Fruit fly (Drosophila melanogaster): ENCODE measurements around the gene Nuak.

The Nuak gene

dm6 chr3R:10276002-10276401 lies 11.9 kb downstream of the Nuak start (continued):
- peak; percentile 68 for TF ChIP-seq Med (GFP tag)
- TF ChIP-seq CG11504 (tag; optimal IDR thresholded peaks at IDR 0.05), result peak; percentile 47
- no peak for TF ChIP-seq HLH3B (GFP tag; IDR thresholded peaks at IDR 0.05)
- no peak for TF ChIP-seq corto (GFP tag; optimal IDR thresholded peaks at IDR 0.05)
- 0 out of 2 replicates have a peak, but pooled peaks have one; percentile 28 for TF ChIP-seq peb (GFP tag; IDR thresholded peaks at IDR 0.05)
- TF ChIP-seq CG18599 (GFP tag; optimal IDR thresholded peaks at IDR 0.05), result peak; percentile 27
- peak; percentile 42 for TF ChIP-seq Sox102F (GFP tag; optimal IDR thresholded peaks at IDR 0.05)
- TF ChIP-seq Vsx1 (GFP tag; optimal IDR thresholded peaks at IDR 0.05), result no peak
- no peak for TF ChIP-seq CG3407 (GFP tag; optimal IDR thresholded peaks at IDR 0.05)
- no peak for TF ChIP-seq CG8089 (GFP tag; optimal IDR thresholded peaks at IDR 0.05)
- peak; percentile 28 for TF ChIP-seq phol (tag; optimal IDR thresholded peaks at IDR 0.05)
- no peak for TF ChIP-seq prd (optimal IDR thresholded peaks at IDR 0.05)
- TF ChIP-seq prd (GFP tag; IDR thresholded peaks at IDR 0.05), result 0 out of 3 replicates have a peak, but pooled peaks have one; percentile 31
- peak; percentile 15 for TF ChIP-seq Oli (tag; optimal IDR thresholded peaks at IDR 0.05)
- no peak for TF ChIP-seq Pdp1 (GFP tag; optimal IDR thresholded peaks at IDR 0.05)
- TF ChIP-seq CG30403 (GFP tag; optimal IDR thresholded peaks at IDR 0.05), result peak; percentile 15
- TF ChIP-seq vvl (GFP tag; IDR thresholded peaks at IDR 0.05), result 0 out of 2 replicates have a peak, but pooled peaks have one; percentile 10
- no peak for TF ChIP-seq CTCF (GFP tag; optimal IDR thresholded peaks at IDR 0.05)
- TF ChIP-seq shn (GFP tag; optimal IDR thresholded peaks at IDR 0.05), result no peak
- no peak for TF ChIP-seq CG13624 (GFP tag; optimal IDR thresholded peaks at IDR 0.05)
- TF ChIP-seq Hr51 (GFP tag; optimal IDR thresholded peaks at IDR 0.05), result peak in 1 of 2 experiments; percentile 33
- no peak for TF ChIP-seq ERR (GFP tag; optimal IDR thresholded peaks at IDR 0.05)
- peak; percentile 19 for TF ChIP-seq CG17359 (tag; optimal IDR thresholded peaks at IDR 0.05)
- TF ChIP-seq Sry-δ (GFP tag; optimal IDR thresholded peaks at IDR 0.05), result no peak
- no peak for TF ChIP-seq CG9437 (GFP tag; optimal IDR thresholded peaks at IDR 0.05)
- TF ChIP-seq Hmr (GFP tag; optimal IDR thresholded peaks at IDR 0.05), result peak; percentile 11
- TF ChIP-seq abd-A (tag; optimal IDR thresholded peaks at IDR 0.05), result no peak
- TF ChIP-seq Blimp-1 (GFP tag; optimal IDR thresholded peaks at IDR 0.05), result peak; percentile 20
- TF ChIP-seq CG11560 (tag; IDR thresholded peaks at IDR 0.05), result no peak
- TF ChIP-seq CG2120 (GFP tag; optimal IDR thresholded peaks at IDR 0.05), result no peak
- TF ChIP-seq row (GFP tag; IDR thresholded peaks at IDR 0.05), result 0 out of 3 replicates have a peak, but pooled peaks have one; percentile 44
- TF ChIP-seq unpg (GFP tag; optimal IDR thresholded peaks at IDR 0.05), result peak; percentile 33
- peak; percentile 9 for TF ChIP-seq CG12391 (tag; optimal IDR thresholded peaks at IDR 0.05)
- no peak for TF ChIP-seq CG5953 (GFP tag; IDR thresholded peaks at IDR 0.05)
- TF ChIP-seq eve (GFP tag; optimal IDR thresholded peaks at IDR 0.05), result peak in 1 of 2 experiments; percentile 50
- TF ChIP-seq dmrt99B (tag; optimal IDR thresholded peaks at IDR 0.05), result peak; percentile 40
- no peak for TF ChIP-seq ara (GFP tag; IDR thresholded peaks at IDR 0.05)
- peak; percentile 49 for TF ChIP-seq gem (tag; optimal IDR thresholded peaks at IDR 0.05)
- peak; percentile 10 for TF ChIP-seq CG15269 (tag; optimal IDR thresholded peaks at IDR 0.05)
- TF ChIP-seq CG6765 (GFP tag; optimal IDR thresholded peaks at IDR 0.05), result no peak
- peak; percentile 14 for TF ChIP-seq CG2712 (tag; optimal IDR thresholded peaks at IDR 0.05)
- no peak for TF ChIP-seq Max (GFP tag; optimal IDR thresholded peaks at IDR 0.05)
- peak; percentile 44 for TF ChIP-seq lab (GFP tag; optimal IDR thresholded peaks at IDR 0.05)
- no peak for TF ChIP-seq D19A (tag; optimal IDR thresholded peaks at IDR 0.05)
- TF ChIP-seq Doc2 (GFP tag; IDR thresholded peaks at IDR 0.05), result no peak
- peak; percentile 8 for TF ChIP-seq CoRest (tag; optimal IDR thresholded peaks at IDR 0.05)
- no peak for TF ChIP-seq ssp (GFP tag; IDR thresholded peaks at IDR 0.05)
- no peak for TF ChIP-seq D19B (GFP tag; optimal IDR thresholded peaks at IDR 0.05)
- peak in 1 of 2 experiments; percentile 21 for TF ChIP-seq bsh (GFP tag; optimal IDR thresholded peaks at IDR 0.05)
- no peak for TF ChIP-seq sqz (GFP tag; optimal IDR thresholded peaks at IDR 0.05)
- no peak for TF ChIP-seq CG1602 (GFP tag; optimal IDR thresholded peaks at IDR 0.05)

Measured in whole organism, embryonic.